Worm (Caenorhabditis elegans) whole organism, L4 larva: ENCODE measurements around the gene clec-207.

Experiments used
- F10B5.3 ChIP-seq: sonication (generic microtip); optimal IDR thresholded peaks from 2 replicates; lab custom pipeline; 2016; ENCODE audit warnings: mild to moderate bottlenecking, missing genetic modification characterization, missing compliant biosample characterization
- F26F4.8 ChIP-seq: fragments of 200-800 bp; sonication (Bioruptor generic); conservative IDR thresholded peaks from 2 replicates; pipeline ENCODE4 v1.3.6; 2022; ENCODE audit warnings: missing genetic modification characterization, missing compliant biosample characterization
- R02D3.7 ChIP-seq: fragments of 150-350 bp; sonication (generic microtip); optimal IDR thresholded peaks from 3 replicates; lab custom pipeline; 2014; ENCODE audit warnings: missing biosample characterization, missing genetic modification characterization
- T20F7.1 ChIP-seq: fragments of 200-800 bp; sonication (Bioruptor generic); optimal IDR thresholded peaks from 2 replicates; lab custom pipeline; 2018; ENCODE audit warnings: mild to moderate bottlenecking, missing genetic modification characterization, missing compliant biosample characterization
- Y105C5A.15 ChIP-seq: fragments of 200-800 bp; sonication (Bioruptor generic); IDR thresholded peaks from 2 replicates; pipeline ENCODE4 v1.3.6; 2022; ENCODE audit warnings: missing genetic modification characterization, missing compliant biosample characterization
- Y48G9A.11 ChIP-seq: fragments of 200-800 bp; sonication (Bioruptor generic); IDR thresholded peaks from 2 replicates; pipeline ENCODE4 v1.3.6; 2022; ENCODE audit warnings: missing genetic modification reagents, missing genetic modification characterization, missing compliant biosample characterization
- Y75B8A.6 ChIP-seq: fragments of 200-800 bp; sonication (Bioruptor generic); IDR thresholded peaks from 2 replicates; pipeline ENCODE4 v1.3.6; 2022; ENCODE audit warnings: missing genetic modification reagents, missing genetic modification characterization, missing compliant biosample characterization
- ZK546.5 ChIP-seq, 2 experiments: sonication (generic microtip); optimal IDR thresholded peaks; 2 replicates each; lab custom pipeline; 2017; ENCODE audit warnings: missing biosample characterization in 2 of 2, missing genetic modification characterization in 2 of 2
- ama-1 ChIP-seq: fragments of 150-350 bp; optimal IDR thresholded peaks from 2 replicates; lab custom pipeline; 2014; ENCODE audit warnings: inconsistent platforms, mixed read lengths
- ceh-20 ChIP-seq: fragments of 200-800 bp; sonication (Bioruptor generic); IDR thresholded peaks from 2 replicates; pipeline ENCODE4 v1.3.6; 2022; ENCODE audit warnings: missing genetic modification reagents, missing genetic modification characterization, missing compliant biosample characterization
- ces-1 ChIP-seq: fragments of 150-350 bp; sonication (generic microtip); optimal IDR thresholded peaks from 4 replicates; lab custom pipeline; 2014; ENCODE audit warnings: missing biosample characterization, missing genetic modification reagents, missing genetic modification characterization
- cey-2 ChIP-seq: sonication (generic microtip); optimal IDR thresholded peaks from 3 replicates; lab custom pipeline; 2017; ENCODE audit warnings: missing genetic modification characterization, mild to moderate bottlenecking, missing compliant biosample characterization, antibody characterized with exemption, borderline replicate concordance; ENCODE audit not compliant: insufficient read depth
- ctbp-1 ChIP-seq: fragments of 200-800 bp; sonication (Bioruptor generic); IDR thresholded peaks from 2 replicates; pipeline ENCODE4 v1.3.6; 2022; ENCODE audit warnings: missing genetic modification reagents, missing genetic modification characterization, missing compliant biosample characterization
- daf-19 ChIP-seq: fragments of 200-800 bp; sonication (Bioruptor generic); conservative IDR thresholded peaks from 2 replicates; pipeline ENCODE4 v1.3.6; 2022; ENCODE audit warnings: missing genetic modification characterization, missing compliant biosample characterization
- daf-8 ChIP-seq: fragments of 200-800 bp; sonication (Bioruptor generic); IDR thresholded peaks from 2 replicates; pipeline ENCODE4 v1.3.6; 2022; ENCODE audit warnings: missing genetic modification characterization, missing compliant biosample characterization
- dpl-1 ChIP-seq: fragments of 150-350 bp; optimal IDR thresholded peaks from 2 replicates; lab custom pipeline; 2014; ENCODE audit warnings: missing biosample characterization, missing genetic modification reagents, missing genetic modification characterization
- duxl-1 ChIP-seq: sonication (generic microtip); optimal IDR thresholded peaks from 2 replicates; lab custom pipeline; 2016; ENCODE audit warnings: mild to moderate bottlenecking, missing genetic modification characterization, moderate library complexity, missing compliant biosample characterization; ENCODE audit not compliant: poor library complexity
- egl-27 ChIP-seq: sonication (generic microtip); optimal IDR thresholded peaks from 3 replicates; lab custom pipeline; 2017; ENCODE audit warnings: missing biosample characterization, missing genetic modification reagents, missing genetic modification characterization
- egl-43 ChIP-seq: fragments of 200-800 bp; sonication (Bioruptor generic); IDR thresholded peaks from 2 replicates; pipeline ENCODE4 v1.3.6; 2022; ENCODE audit warnings: missing genetic modification reagents, missing genetic modification characterization, missing compliant biosample characterization
- fkh-10 ChIP-seq: fragments of 150-350 bp; optimal IDR thresholded peaks from 2 replicates; lab custom pipeline; 2014; ENCODE audit warnings: missing biosample characterization, missing genetic modification reagents, missing genetic modification characterization
- gei-8 ChIP-seq: fragments of 200-800 bp; sonication (Bioruptor generic); optimal IDR thresholded peaks from 2 replicates; lab custom pipeline; 2018; ENCODE audit warnings: mild to moderate bottlenecking, missing genetic modification characterization, missing compliant biosample characterization
- jun-1 ChIP-seq: fragments of 150-350 bp; optimal IDR thresholded peaks from 2 replicates; lab custom pipeline; 2014; ENCODE audit warnings: missing biosample characterization, missing genetic modification reagents, missing genetic modification characterization
- lin-1 ChIP-seq: fragments of 200-800 bp; sonication (Bioruptor generic); IDR thresholded peaks from 2 replicates; pipeline ENCODE4 v1.3.6; 2022; ENCODE audit warnings: missing genetic modification reagents, missing genetic modification characterization, missing compliant biosample characterization
- lin-15B ChIP-seq: fragments of 150-350 bp; sonication (generic microtip); optimal IDR thresholded peaks from 3 replicates; lab custom pipeline; 2014; ENCODE audit warnings: missing biosample characterization, missing genetic modification characterization
- lin-38 ChIP-seq: fragments of 200-800 bp; sonication (Bioruptor generic); IDR thresholded peaks from 2 replicates; pipeline ENCODE4 v1.3.6; 2022; ENCODE audit warnings: missing genetic modification reagents, missing genetic modification characterization, missing compliant biosample characterization
- lin-39 ChIP-seq: fragments of 150-350 bp; optimal IDR thresholded peaks from 2 replicates; lab custom pipeline; 2014; ENCODE audit warnings: missing biosample characterization, missing genetic modification reagents, missing genetic modification characterization
- lsy-2 ChIP-seq, 2 experiments: fragments of 150-350 bp in 1 of 2; sonication (generic microtip) in 1 of 2; optimal IDR thresholded peaks; 2 replicates each; lab custom pipeline; 2014 to 2017; ENCODE audit warnings: missing biosample characterization in 2 of 2, missing genetic modification characterization in 2 of 2
- madf-5 ChIP-seq, 2 experiments: fragments of 200-800 bp; sonication (Bioruptor generic); IDR thresholded peaks; 2 replicates each; pipeline ENCODE4 v1.3.6; 2022; ENCODE audit warnings: missing compliant biosample characterization in 2 of 2, missing genetic modification characterization in 2 of 2
- mep-1 ChIP-seq: fragments of 150-350 bp; sonication (generic microtip); optimal IDR thresholded peaks from 3 replicates; lab custom pipeline; 2014; ENCODE audit warnings: missing biosample characterization, missing genetic modification characterization
- mxl-2 ChIP-seq: fragments of 200-800 bp; sonication (Bioruptor generic); conservative IDR thresholded peaks from 2 replicates; pipeline ENCODE4 v1.3.6; 2022; ENCODE audit warnings: missing genetic modification reagents, missing genetic modification characterization, missing compliant biosample characterization
- nhr-10 ChIP-seq: fragments of 150-350 bp; optimal IDR thresholded peaks from 2 replicates; lab custom pipeline; 2014; ENCODE audit warnings: missing biosample characterization, missing genetic modification characterization
- nhr-102 ChIP-seq: sonication (generic microtip); optimal IDR thresholded peaks from 2 replicates; lab custom pipeline; 2016; ENCODE audit warnings: mild to moderate bottlenecking, missing genetic modification characterization, moderate library complexity, missing compliant biosample characterization
- nhr-237 ChIP-seq: sonication (generic microtip); optimal IDR thresholded peaks from 2 replicates; lab custom pipeline; 2017; ENCODE audit warnings: missing biosample characterization, missing genetic modification characterization
- nhr-41 ChIP-seq: fragments of 200-800 bp; sonication (Bioruptor generic); IDR thresholded peaks from 2 replicates; pipeline ENCODE4 v1.3.6; 2022; ENCODE audit warnings: missing genetic modification reagents, missing genetic modification characterization, missing compliant biosample characterization
- nhr-42 ChIP-seq: fragments of 200-800 bp; sonication (Bioruptor generic); IDR thresholded peaks from 2 replicates; pipeline ENCODE4 v1.3.6; 2022; ENCODE audit warnings: missing genetic modification characterization, missing compliant biosample characterization
- nhr-6 ChIP-seq: fragments of 150-350 bp; optimal IDR thresholded peaks from 2 replicates; lab custom pipeline; 2014; ENCODE audit warnings: missing biosample characterization, missing genetic modification characterization
- nhr-77 ChIP-seq: fragments of 150-350 bp; optimal IDR thresholded peaks from 2 replicates; lab custom pipeline; 2014; ENCODE audit warnings: missing biosample characterization, missing genetic modification characterization
- pha-4 ChIP-seq, 2 experiments: fragments of 150-350 bp in 1 of 2; fragments of 200-800 bp in 1 of 2; sonication (Bioruptor generic) in 1 of 2; IDR thresholded peaks in 1 of 2; optimal IDR thresholded peaks in 1 of 2; 2 replicates each; pipeline versions ENCODE4 v1.3.6 to Lab custom; 2014 to 2022; ENCODE audit warnings: missing genetic modification characterization in 2 of 2, missing genetic modification reagents in 2 of 2, missing biosample characterization in 1 of 2, missing compliant biosample characterization in 1 of 2
- php-3 ChIP-seq: fragments of 200-800 bp; sonication (Bioruptor generic); IDR thresholded peaks from 2 replicates; pipeline ENCODE4 v1.3.6; 2022; ENCODE audit warnings: missing genetic modification reagents, missing genetic modification characterization, missing compliant biosample characterization
- rbr-2 ChIP-seq: sonication (generic microtip); optimal IDR thresholded peaks from 2 replicates; lab custom pipeline; 2016; ENCODE audit warnings: missing genotype, missing genetic modification characterization, missing compliant biosample characterization
- saeg-2 ChIP-seq: fragments of 200-800 bp; sonication (Bioruptor generic); IDR thresholded peaks from 2 replicates; pipeline ENCODE4 v1.3.6; 2022; ENCODE audit warnings: missing genetic modification reagents, missing genetic modification characterization, missing compliant biosample characterization
- sdz-12 ChIP-seq: fragments of 200-800 bp; sonication (Bioruptor generic); optimal IDR thresholded peaks from 2 replicates; lab custom pipeline; 2018; ENCODE audit warnings: mild to moderate bottlenecking, missing genetic modification characterization, missing compliant biosample characterization
- skn-1 ChIP-seq: fragments of 150-350 bp; optimal IDR thresholded peaks from 2 replicates; lab custom pipeline; 2014; ENCODE audit warnings: missing biosample characterization, missing genetic modification characterization
- snpc-1.2 ChIP-seq: fragments of 200-800 bp; sonication (Bioruptor generic); IDR thresholded peaks from 2 replicates; pipeline ENCODE4 v1.3.6; 2022; ENCODE audit warnings: missing genetic modification reagents, missing genetic modification characterization, missing compliant biosample characterization
- snpc-4 ChIP-seq: fragments of 150-350 bp; optimal IDR thresholded peaks from 2 replicates; lab custom pipeline; 2014; ENCODE audit warnings: missing biosample characterization, missing genetic modification characterization
- spr-3 ChIP-seq: fragments of 200-800 bp; sonication (Bioruptor generic); optimal IDR thresholded peaks from 2 replicates; lab custom pipeline; 2018; ENCODE audit warnings: mild to moderate bottlenecking, missing genetic modification characterization, missing compliant biosample characterization
- tag-97 ChIP-seq: fragments of 200-800 bp; sonication (Bioruptor generic); IDR thresholded peaks from 2 replicates; pipeline ENCODE4 v1.3.6; 2022; ENCODE audit warnings: missing genetic modification characterization, missing compliant biosample characterization
- unc-130 ChIP-seq: sonication (generic microtip); optimal IDR thresholded peaks from 2 replicates; lab custom pipeline; 2016; ENCODE audit warnings: missing genetic modification reagents, missing genetic modification characterization, missing compliant biosample characterization
- zag-1 ChIP-seq: fragments of 150-350 bp; optimal IDR thresholded peaks from 2 replicates; lab custom pipeline; 2014; ENCODE audit warnings: missing biosample characterization, missing genetic modification characterization
- zfp-3 ChIP-seq: fragments of 200-800 bp; sonication (Bioruptor generic); conservative IDR thresholded peaks from 2 replicates; pipeline ENCODE4 v1.3.6; 2022; ENCODE audit warnings: missing genetic modification reagents, missing genetic modification characterization, missing compliant biosample characterization

Gene clec-207

ce11 chrV:2109295-2109694, 13.4 kb downstream of the clec-207 start, which contains the start of gene ckb-4 (continued):
- TF ChIP-seq lin-1 (GFP tag; lab: Robert Waterston, UW) (no peak), nhr-6 (peak; percentile 39), ctbp-1 (no peak), sdz-12 (GFP tag; lab: Kevin White, UChicago) (no peak), daf-8 (GFP tag; lab: Robert Waterston, UW) (no peak), nhr-77 (tag; lab: Kevin White, UChicago) (peak; percentile 10), egl-27 (no peak), madf-5 (GFP tag; IDR thresholded peaks at IDR 0.05; lab: Robert Waterston, UW) (no peak), duxl-1 (tag; lab: Kevin White, UChicago) (no peak), saeg-2 (GFP tag; lab: Robert Waterston, UW) (no peak), lin-38 (GFP tag; lab: Robert Waterston, UW) (no peak), Y75B8A.6 (GFP tag; lab: Robert Waterston, UW) (no peak), lin-39 (no peak), nhr-42 (GFP tag; lab: Robert Waterston, UW) (no peak), ZK546.5 (tag; optimal IDR thresholded peaks at IDR 0.05; lab: Kevin White, UChicago) (no peak), unc-130 (GFP tag; lab: Kevin White, UChicago) (no peak), gei-8 (no peak), php-3 (no peak), jun-1 (no peak), zag-1 (no peak), F26F4.8 (GFP tag; lab: Robert Waterston, UW) (no peak), pha-4 (GFP tag; IDR thresholded peaks at IDR 0.05; lab: Robert Waterston, UW) (no peak), pha-4 (tag; optimal IDR thresholded peaks at IDR 0.05; lab: Kevin White, UChicago) (peak; percentile 44), zfp-3 (no peak), F10B5.3 (tag; lab: Kevin White, UChicago) (no peak)

- TF ChIP-seq rbr-2 (tag; lab: Kevin White, UChicago) (no peak), R02D3.7 (no peak), tag-97 (GFP tag; lab: Robert Waterston, UW) (no peak), snpc-4 (tag; lab: Kevin White, UChicago) (no peak), skn-1 (no peak), lin-15B (no peak), ama-1 (no peak), cey-2 (tag; lab: Kevin White, UChicago) (no peak), nhr-41 (GFP tag; lab: Robert Waterston, UW) (no peak), spr-3 (no peak), lin-1 (GFP tag; lab: Robert Waterston, UW) (no peak)
These were observed 14.5 kb downstream of the clec-207 start, which contains the start of gene F22F7.3 for ce11 chrV:2110368-2110767. Gene F22F7.3 (plus strand): TSS chrV:2110668.

ce11 chrV:2118574-2118973, 22.7 kb downstream of the clec-207 start, which contains the start of gene bgnt-1.2:
Gene bgnt-1.2 (minus strand): TSS chrV:2118674.
- TF ChIP-seq mep-1 (tag; lab: Kevin White, UChicago) (no peak), nhr-102 (tag; lab: Kevin White, UChicago) (no peak), nhr-10 (tag; lab: Kevin White, UChicago) (no peak), gei-8 (no peak), dpl-1 (GFP tag; lab: Kevin White, UChicago) (no peak), ctbp-1 (no peak), mxl-2 (GFP tag; lab: Robert Waterston, UW) (no peak), Y48G9A.11 (GFP tag; lab: Robert Waterston, UW) (no peak), T20F7.1 (GFP tag; lab: Kevin White, UChicago) (no peak), ces-1 (GFP tag; lab: Kevin White, UChicago) (no peak), daf-19 (GFP tag; lab: Robert Waterston, UW) (no peak), fkh-10 (GFP tag; lab: Kevin White, UChicago) (no peak), jun-1 (no peak), nhr-237 (tag; lab: Kevin White, UChicago) (no peak), Y105C5A.15 (GFP tag; lab: Robert Waterston, UW) (no peak), lsy-2 (tag; optimal IDR thresholded peaks at IDR 0.05; lab: Kevin White, UChicago) (no peak), snpc-1.2 (no peak), ceh-20 (GFP tag; lab: Robert Waterston, UW) (no peak), egl-43 (GFP tag; lab: Robert Waterston, UW) (no peak), snpc-4 (tag; lab: Kevin White, UChicago) (no peak)
